Worm (Caenorhabditis elegans): ENCODE results near the gene C15C7.6.

DNA sequence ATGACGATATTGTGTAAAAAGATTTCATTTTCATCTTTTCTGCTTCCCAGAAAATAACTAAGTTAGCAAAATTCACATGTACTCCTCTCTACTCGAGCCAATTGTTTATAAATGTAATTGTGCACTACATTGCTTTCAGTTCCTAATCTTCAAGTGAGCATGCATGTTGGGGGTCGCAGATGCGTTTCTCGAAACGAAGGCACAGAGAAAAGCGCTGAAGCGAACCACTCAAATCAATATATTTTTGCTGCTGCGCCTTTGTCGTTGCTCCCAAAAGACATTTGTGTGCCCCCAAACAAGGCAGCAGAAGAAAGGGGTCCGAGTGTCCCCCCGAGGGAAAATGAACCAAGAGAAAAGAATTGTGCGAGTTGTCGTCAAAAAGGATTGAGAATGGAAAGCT, 44.1 kb downstream of the C15C7.6 start:
- TF ChIP-seq unc-39 (tag; optimal IDR thresholded peaks at IDR 0.05) (no peak), ceh-43 (GFP tag; optimal IDR thresholded peaks at IDR 0.05) (no peak), unc-62 (GFP tag; optimal IDR thresholded peaks at IDR 0.05) (no peak), lin-13 (tag; optimal IDR thresholded peaks at IDR 0.05) (no peak), ztf-11 (tag; optimal IDR thresholded peaks at IDR 0.05) (no peak), tbx-8 (GFP tag; optimal IDR thresholded peaks at IDR 0.05) (no peak), nhr-76 (tag; optimal IDR thresholded peaks at IDR 0.05) (no peak), pha-4 (tag; optimal IDR thresholded peaks at IDR 0.05) (no peak)

Measured in whole organism, mixed stage, embryonic.